Fruit fly (Drosophila melanogaster) whole organism, embryonic: ENCODE measurements around the gene CG12182.

Experiments
- Ada2b ChIP-seq: fragments of 200-800 bp; sonication (Bioruptor generic); IDR thresholded peaks from 2 replicates; pipeline ENCODE4 v1.3.6; 2022; ENCODE audit warnings: missing biosample characterization, missing genetic modification characterization
- B-H2 ChIP-seq: fragments of 200-800 bp; sonication (Bioruptor generic); optimal IDR thresholded peaks from 2 replicates; lab custom pipeline; 2018; ENCODE audit warnings: missing biosample characterization, mild to moderate bottlenecking, missing genetic modification characterization
- Bgb ChIP-seq: fragments of 200-800 bp; sonication (Bioruptor generic); IDR thresholded peaks from 2 replicates; pipeline ENCODE4 v1.3.6; 2022; ENCODE audit warnings: missing biosample characterization, missing genetic modification characterization; ENCODE audit not compliant: partially characterized antibody
- CG10147 ChIP-seq: fragments of 200-800 bp; sonication (Bioruptor generic); optimal IDR thresholded peaks from 2 replicates; lab custom pipeline; 2019; ENCODE audit warnings: missing biosample characterization, mild to moderate bottlenecking, missing genetic modification characterization, moderate library complexity
- CG10321 ChIP-seq: fragments of 200-800 bp; sonication (Bioruptor generic); IDR thresholded peaks from 2 replicates; pipeline ENCODE4 v1.3.6; 2022; ENCODE audit warnings: missing biosample characterization, missing genetic modification characterization
- CG10959 ChIP-seq: fragments of 200-800 bp; sonication (Bioruptor generic); IDR thresholded peaks from 2 replicates; pipeline ENCODE4 v1.3.6; 2022; ENCODE audit warnings: missing biosample characterization, missing genetic modification characterization
- CG11093 ChIP-seq: fragments of 200-800 bp; sonication (Bioruptor generic); IDR thresholded peaks from 3 replicates; pipeline ENCODE4 v1.3.6; 2022; ENCODE audit warnings: missing biosample characterization, missing genetic modification characterization
- CG11560 ChIP-seq: fragments of 200-800 bp; sonication (Bioruptor generic); IDR thresholded peaks from 3 replicates; pipeline ENCODE4 v1.3.6; 2022; ENCODE audit warnings: missing biosample characterization, missing genetic modification characterization
- CG12071 ChIP-seq: fragments of 200-800 bp; sonication (Bioruptor generic); optimal IDR thresholded peaks from 3 replicates; lab custom pipeline; 2018; ENCODE audit warnings: missing biosample characterization, mild to moderate bottlenecking, missing genetic modification characterization
- CG13624 ChIP-seq: fragments of 200-800 bp; sonication (Bioruptor generic); optimal IDR thresholded peaks from 2 replicates; lab custom pipeline; 2016; ENCODE audit warnings: missing biosample characterization, missing genetic modification characterization
- CG13775 ChIP-seq: fragments of 200-800 bp; sonication (Bioruptor generic); optimal IDR thresholded peaks from 3 replicates; lab custom pipeline; 2017; ENCODE audit warnings: missing biosample characterization, mild to moderate bottlenecking, missing genetic modification characterization
- CG13894 ChIP-seq: fragments of 200-800 bp; sonication (Bioruptor generic); optimal IDR thresholded peaks from 3 replicates; lab custom pipeline; 2018; ENCODE audit warnings: missing biosample characterization, mild to moderate bottlenecking, missing genetic modification characterization, moderate library complexity
- CG14860 ChIP-seq: fragments of 200-800 bp; sonication (Bioruptor generic); IDR thresholded peaks from 3 replicates; pipeline ENCODE4 v1.3.6; 2022; ENCODE audit warnings: missing biosample characterization, missing genetic modification characterization; ENCODE audit not compliant: partially characterized antibody
- CG14965 ChIP-seq: fragments of 200-800 bp; sonication (Bioruptor generic); optimal IDR thresholded peaks from 2 replicates; lab custom pipeline; 2016; ENCODE audit warnings: missing biosample characterization, missing genetic modification characterization, borderline replicate concordance
- CG16813 ChIP-seq: fragments of 200-800 bp; sonication (Bioruptor generic); IDR thresholded peaks from 3 replicates; pipeline ENCODE4 v1.3.6; 2022; ENCODE audit warnings: missing biosample characterization, missing genetic modification characterization; ENCODE audit not compliant: partially characterized antibody
- CG31441 ChIP-seq: fragments of 200-800 bp; sonication (Bioruptor generic); IDR thresholded peaks from 2 replicates; pipeline ENCODE4 v1.3.6; 2022; ENCODE audit warnings: missing biosample characterization, missing genetic modification characterization
- CG32772 ChIP-seq: fragments of 200-800 bp; sonication (Bioruptor generic); IDR thresholded peaks from 2 replicates; pipeline ENCODE4 v1.3.6; 2022; ENCODE audit warnings: missing biosample characterization, missing genetic modification characterization
- CG3281 ChIP-seq: fragments of 200-800 bp; sonication (Bioruptor generic); optimal IDR thresholded peaks from 3 replicates; lab custom pipeline; 2017; ENCODE audit warnings: missing biosample characterization, mild to moderate bottlenecking, missing genetic modification characterization
- CG33213 ChIP-seq: fragments of 200-800 bp; sonication (Bioruptor generic); optimal IDR thresholded peaks from 3 replicates; lab custom pipeline; 2016; ENCODE audit warnings: missing biosample characterization, missing genetic modification characterization
- CG34376 ChIP-seq: fragments of 200-800 bp; sonication (Bioruptor generic); optimal IDR thresholded peaks from 2 replicates; lab custom pipeline; 2018; ENCODE audit warnings: missing biosample characterization, mild to moderate bottlenecking, missing genetic modification characterization
- CG6765 ChIP-seq: fragments of 200-800 bp; sonication (Bioruptor generic); optimal IDR thresholded peaks from 3 replicates; lab custom pipeline; 2017; ENCODE audit warnings: missing biosample characterization, mild to moderate bottlenecking, missing genetic modification characterization
- CG7928 ChIP-seq: fragments of 200-800 bp; sonication (Bioruptor generic); optimal IDR thresholded peaks from 2 replicates; lab custom pipeline; 2017; ENCODE audit warnings: missing biosample characterization, mild to moderate bottlenecking, missing genetic modification characterization
- CG8478 ChIP-seq: fragments of >200 bp; optimal IDR thresholded peaks from 2 replicates; lab custom pipeline; 2018
- CG8924 ChIP-seq: fragments of 200-800 bp; optimal IDR thresholded peaks from 3 replicates; lab custom pipeline; 2019; ENCODE audit warnings: missing biosample characterization, mild to moderate bottlenecking, missing genetic modification characterization, moderate library complexity
- Hmx ChIP-seq: fragments of 200-800 bp; sonication (Bioruptor generic); optimal IDR thresholded peaks from 2 replicates; lab custom pipeline; 2016; ENCODE audit warnings: missing biosample characterization, missing genetic modification characterization
- MBD-R2 ChIP-seq: fragments of 200-800 bp; sonication (Bioruptor generic); IDR thresholded peaks from 2 replicates; pipeline ENCODE4 v1.3.6; 2022; ENCODE audit warnings: missing biosample characterization, missing genetic modification characterization
- Taf1 ChIP-seq: fragments of 200-800 bp; sonication (Bioruptor generic); IDR thresholded peaks from 2 replicates; pipeline ENCODE4 v1.3.6; 2022; ENCODE audit warnings: missing biosample characterization, missing genetic modification characterization
- Xrp1 ChIP-seq: fragments of 200-800 bp; sonication (Bioruptor generic); IDR thresholded peaks from 2 replicates; pipeline ENCODE4 v1.3.6; 2022; ENCODE audit warnings: missing biosample characterization, missing genetic modification characterization
- ap ChIP-seq: fragments of 200-800 bp; sonication (Bioruptor generic); IDR thresholded peaks from 2 replicates; pipeline ENCODE4 v1.3.6; 2022; ENCODE audit warnings: missing biosample characterization, missing genetic modification characterization
- ase ChIP-seq: fragments of 200-800 bp; sonication (Bioruptor generic); IDR thresholded peaks from 3 replicates; pipeline ENCODE4 v1.3.6; 2022; ENCODE audit warnings: missing biosample characterization, missing genetic modification characterization
- cas ChIP-seq: fragments of 200-800 bp; sonication (Bioruptor generic); IDR thresholded peaks from 2 replicates; pipeline ENCODE4 v1.3.6; 2022; ENCODE audit warnings: missing biosample characterization, missing genetic modification characterization
- crp ChIP-seq, 2 experiments: fragments of 200-800 bp; sonication (Bioruptor generic); optimal IDR thresholded peaks; 2 replicates in 1 of 2; 3 replicates in 1 of 2; lab custom pipeline; 2017; ENCODE audit warnings: missing biosample characterization in 2 of 2, missing genetic modification characterization in 2 of 2, mild to moderate bottlenecking in 1 of 2, moderate library complexity in 1 of 2
- dm ChIP-seq: fragments of 200-800 bp; sonication (Bioruptor generic); optimal IDR thresholded peaks from 3 replicates; lab custom pipeline; 2016; ENCODE audit warnings: missing biosample characterization, missing genetic modification characterization
- fd3F ChIP-seq: fragments of 200-800 bp; sonication (Bioruptor generic); optimal IDR thresholded peaks from 2 replicates; lab custom pipeline; 2018; ENCODE audit warnings: missing biosample characterization, mild to moderate bottlenecking, missing genetic modification characterization, moderate library complexity
- fd96Cb ChIP-seq: fragments of 200-800 bp; sonication (Bioruptor generic); optimal IDR thresholded peaks from 2 replicates; lab custom pipeline; 2018; ENCODE audit warnings: missing biosample characterization, mild to moderate bottlenecking, missing genetic modification characterization, moderate library complexity
- fru ChIP-seq: fragments of >200 bp; optimal IDR thresholded peaks from 2 replicates; lab custom pipeline; 2017
- gcm ChIP-seq: fragments of 200-800 bp; sonication (Bioruptor generic); optimal IDR thresholded peaks from 2 replicates; lab custom pipeline; 2019; ENCODE audit warnings: missing biosample characterization, mild to moderate bottlenecking, missing genetic modification characterization, moderate library complexity
- grn ChIP-seq: fragments of 200-800 bp; sonication (Bioruptor generic); optimal IDR thresholded peaks from 3 replicates; lab custom pipeline; 2017; ENCODE audit warnings: missing biosample characterization, missing genetic modification characterization
- h ChIP-seq: fragments of >200 bp; optimal IDR thresholded peaks from 2 replicates; lab custom pipeline; 2017
- hb ChIP-seq: fragments of 200-800 bp; sonication (Bioruptor generic); IDR thresholded peaks from 3 replicates; pipeline ENCODE4 v1.3.6; 2022; ENCODE audit warnings: missing biosample characterization, missing genetic modification characterization; ENCODE audit not compliant: partially characterized antibody
- mld ChIP-seq: fragments of 200-800 bp; sonication (Bioruptor generic); IDR thresholded peaks from 3 replicates; pipeline ENCODE4 v1.3.6; 2022; ENCODE audit warnings: missing biosample characterization, missing genetic modification characterization; ENCODE audit not compliant: partially characterized antibody
- nerfin-1 ChIP-seq: fragments of 200-800 bp; sonication (Bioruptor generic); optimal IDR thresholded peaks from 3 replicates; lab custom pipeline; 2019; ENCODE audit warnings: missing biosample characterization, mild to moderate bottlenecking, missing genetic modification characterization, moderate library complexity
- nmo ChIP-seq: fragments of 200-800 bp; sonication (Bioruptor generic); optimal IDR thresholded peaks from 2 replicates; lab custom pipeline; 2018; ENCODE audit warnings: missing biosample characterization, mild to moderate bottlenecking, missing genetic modification characterization, moderate library complexity
- nom ChIP-seq: fragments of 200-800 bp; sonication (Bioruptor generic); optimal IDR thresholded peaks from 2 replicates; lab custom pipeline; 2017; ENCODE audit warnings: missing biosample characterization, missing genetic modification characterization, mild to moderate bottlenecking, moderate library complexity, missing genetic modification reagents
- oc ChIP-seq: fragments of 200-800 bp; sonication (Bioruptor generic); optimal IDR thresholded peaks from 2 replicates; lab custom pipeline; 2018; ENCODE audit warnings: missing biosample characterization, mild to moderate bottlenecking, missing genetic modification characterization, moderate library complexity
- schlank ChIP-seq: fragments of 200-800 bp; sonication (Bioruptor generic); optimal IDR thresholded peaks from 2 replicates; lab custom pipeline; 2018; ENCODE audit warnings: missing biosample characterization, mild to moderate bottlenecking, missing genetic modification characterization
- sens ChIP-seq: fragments of 200-800 bp; sonication (Bioruptor generic); peaks from one replicate; lab custom pipeline; 2016; ENCODE audit warnings: missing biosample characterization, missing genetic modification characterization
- tap ChIP-seq: fragments of 200-800 bp; optimal IDR thresholded peaks from 3 replicates; lab custom pipeline; 2019; ENCODE audit warnings: missing biosample characterization, mild to moderate bottlenecking, missing genetic modification characterization, moderate library complexity
- tll ChIP-seq, 2 experiments: fragments of 200-800 bp in 1 of 2; fragments of >200 bp in 1 of 2; sonication (Bioruptor generic) in 1 of 2; optimal IDR thresholded peaks; 2 replicates each; lab custom pipeline; 2017 to 2019; ENCODE audit warnings: missing biosample characterization in 2 of 2, missing genetic modification characterization in 2 of 2, mild to moderate bottlenecking in 1 of 2, moderate library complexity in 1 of 2
- yki ChIP-seq: fragments of >200 bp; optimal IDR thresholded peaks from 3 replicates; lab custom pipeline; 2018
- zen ChIP-seq: fragments of 200-800 bp; sonication (Bioruptor generic); optimal IDR thresholded peaks from 3 replicates; lab custom pipeline; 2018; ENCODE audit warnings: missing biosample characterization, mild to moderate bottlenecking, missing genetic modification characterization, moderate library complexity
- zf30C ChIP-seq: fragments of 200-800 bp; sonication (Bioruptor generic); optimal IDR thresholded peaks from 3 replicates; lab custom pipeline; 2018; ENCODE audit warnings: missing biosample characterization, mild to moderate bottlenecking, missing genetic modification characterization

The CG12182 gene

dm6 chr3L:2570269-2570723 lies 29.1 kb downstream of the CG12182 start (continued):
- TF ChIP-seq CG10147 (GFP tag; lab: Kevin White, UChicago) (peak; percentile 33), MBD-R2 (GFP tag; lab: Robert Waterston, UW) (no peak), CG32772 (GFP tag; lab: Robert Waterston, UW) (no peak), ase (GFP tag; lab: Robert Waterston, UW) (peak; percentile 32; the same call in 1 of the 3 replicates), CG3281 (GFP tag; lab: Kevin White, UChicago) (peak; percentile 12), nom (GFP tag; lab: Kevin White, UChicago) (peak; percentile 73), mld (GFP tag; lab: Robert Waterston, UW) (no peak), Bgb (GFP tag; lab: Robert Waterston, UW) (no peak), Taf1 (GFP tag; lab: Robert Waterston, UW) (no peak), CG8478 (lab: Kevin White, UChicago) (no peak), CG16813 (no peak), CG14860 (GFP tag; lab: Robert Waterston, UW) (no peak), CG13894 (tag; lab: Kevin White, UChicago) (no peak), CG12071 (GFP tag; lab: Kevin White, UChicago) (peak; percentile 59), CG13624 (GFP tag; lab: Kevin White, UChicago) (no peak), fd3F (GFP tag; lab: Kevin White, UChicago) (no peak), tll (GFP tag; optimal IDR thresholded peaks at IDR 0.05; lab: Kevin White, UChicago) (no peak), nmo (GFP tag; lab: Kevin White, UChicago) (peak; percentile 6), CG13775 (GFP tag; lab: Kevin White, UChicago) (no peak), CG14965 (GFP tag; lab: Kevin White, UChicago) (no peak), dm (GFP tag; lab: Kevin White, UChicago) (no peak), h (no peak), Ada2b (0 out of 2 replicates have a peak, but pooled peaks have one; percentile 5), ap (GFP tag; lab: Robert Waterston, UW) (peak; percentile 41; the same call in 1 of the 2 replicates), CG7928 (GFP tag; lab: Kevin White, UChicago) (no peak), CG31441 (GFP tag; lab: Robert Waterston, UW) (peak; percentile 70; the same call in 1 of the 2 replicates), tap (tag; lab: Kevin White, UChicago) (peak; percentile 58), hb (GFP tag; lab: Robert Waterston, UW) (no peak), Hmx (no peak), CG11560 (tag; lab: Robert Waterston, UW) (no peak), CG33213 (GFP tag; lab: Kevin White, UChicago) (no peak), CG10321 (GFP tag; lab: Robert Waterston, UW) (no peak), CG8924 (tag; lab: Kevin White, UChicago) (peak; percentile 44), fd96Cb (tag; lab: Kevin White, UChicago) (peak; percentile 35), CG6765 (no peak), sens (peak; percentile 86), cas (no peak), grn (peak; percentile 29), Xrp1 (GFP tag; lab: Robert Waterston, UW) (peak; percentile 65), fru (lab: Kevin White, UChicago) (no peak), oc (tag; lab: Kevin White, UChicago) (no peak), CG11093 (GFP tag; lab: Robert Waterston, UW) (no peak), B-H2 (GFP tag; lab: Kevin White, UChicago) (no peak), CG34376 (no peak), nerfin-1 (tag; lab: Kevin White, UChicago) (no peak), gcm (GFP tag; lab: Kevin White, UChicago) (peak; percentile 55), CG10959 (GFP tag; lab: Robert Waterston, UW) (no peak), zf30C (no peak), zen (tag; lab: Kevin White, UChicago) (no peak), yki (lab: Kevin White, UChicago) (no peak), crp (GFP tag; optimal IDR thresholded peaks at IDR 0.05; lab: Kevin White, UChicago) (no peak), schlank (no peak)
